Worm (Caenorhabditis elegans) whole organism, young adult: ENCODE data around the gene T24E12.3.

Experiments used
- F22D6.2 ChIP-seq: sonication (generic microtip); optimal IDR thresholded peaks from 2 replicates; lab custom pipeline; 2016; ENCODE audit warnings: mild to moderate bottlenecking, missing genetic modification characterization, missing compliant biosample characterization
- lin-40 ChIP-seq: sonication (generic microtip); optimal IDR thresholded peaks from 2 replicates; lab custom pipeline; 2016; ENCODE audit warnings: missing genetic modification characterization, mild to moderate bottlenecking, missing compliant biosample characterization, missing genotype, missing genetic modification reagents
- madf-10 ChIP-seq: sonication (generic microtip); optimal IDR thresholded peaks from 2 replicates; lab custom pipeline; 2016; ENCODE audit warnings: mild to moderate bottlenecking, missing genetic modification characterization, missing compliant biosample characterization
- snpc-4 ChIP-seq, 5 experiments: fragments of 150-350 bp in 1 of 5; sonication (generic microtip) in 4 of 5; optimal IDR thresholded peaks; 2 replicates each; lab custom pipeline; 2014 to 2018; ENCODE audit warnings: missing genetic modification characterization in 5 of 5, missing biosample characterization in 3 of 5, antibody characterized with exemption in 2 of 5, mild to moderate bottlenecking in 2 of 5, missing compliant biosample characterization in 2 of 5, missing genotype in 2 of 5, moderate library complexity in 2 of 5, missing genetic modification reagents in 1 of 5

- TF ChIP-seq madf-10 (tag; lab: Kevin White, UChicago), result no peak
- no peak for TF ChIP-seq F22D6.2 (tag; lab: Kevin White, UChicago)
- no peak for TF ChIP-seq snpc-4 (GFP tag; optimal IDR thresholded peaks at IDR 0.05; lab: Kevin White, UChicago)
- TF ChIP-seq snpc-4 (tag; optimal IDR thresholded peaks at IDR 0.05; lab: Kevin White, UChicago), result no peak
- TF ChIP-seq lin-40 (tag; lab: Kevin White, UChicago), result no peak
Observed at ce11 chrII:3777802-3778201, 2.0 kb downstream of the T24E12.3 start.
